Worm (Caenorhabditis elegans) whole organism, late embryonic: ENCODE data around the gene B0310.1.
A peak's percentile ranks its signal among the peaks of the same experiment; 100 is the strongest.

ENCODE experiments used
- K02D7.2 ChIP-seq: sonication (generic microtip); optimal IDR thresholded peaks from 2 replicates; lab custom pipeline; 2017; ENCODE audit warnings: mild to moderate bottlenecking, missing genetic modification characterization, missing compliant biosample characterization
- K09A11.1 ChIP-seq: sonication (generic microtip); optimal IDR thresholded peaks from 2 replicates; lab custom pipeline; 2017; ENCODE audit warnings: antibody characterized with exemption, mild to moderate bottlenecking, missing genetic modification characterization, missing compliant biosample characterization; ENCODE audit not compliant: insufficient read depth
- T23F11.4 ChIP-seq: fragments of 200-800 bp; sonication (Bioruptor generic); optimal IDR thresholded peaks from 2 replicates; lab custom pipeline; 2018; ENCODE audit warnings: mild to moderate bottlenecking, missing genetic modification characterization, missing compliant biosample characterization
- ama-1 ChIP-seq: fragments of 150-350 bp; optimal IDR thresholded peaks from 2 replicates; lab custom pipeline; 2014
- ceh-18 ChIP-seq: sonication (generic microtip); optimal IDR thresholded peaks from 2 replicates; lab custom pipeline; 2016; ENCODE audit warnings: missing genetic modification characterization, missing compliant biosample characterization
- ceh-19 ChIP-seq: fragments of 200-800 bp; sonication (Bioruptor generic); optimal IDR thresholded peaks from 2 replicates; lab custom pipeline; 2018; ENCODE audit warnings: mild to moderate bottlenecking, missing genetic modification characterization, missing compliant biosample characterization
- ceh-2 ChIP-seq: sonication (generic microtip); optimal IDR thresholded peaks from 2 replicates; lab custom pipeline; 2016; ENCODE audit warnings: missing genotype, missing genetic modification characterization, missing compliant biosample characterization
- ceh-22 ChIP-seq: sonication (generic microtip); optimal IDR thresholded peaks from 2 replicates; lab custom pipeline; 2017; ENCODE audit warnings: missing biosample characterization, missing genetic modification characterization
- ceh-24 ChIP-seq: sonication (generic microtip); optimal IDR thresholded peaks from 2 replicates; lab custom pipeline; 2016; ENCODE audit warnings: mild to moderate bottlenecking, missing genetic modification characterization, missing compliant biosample characterization
- ceh-30 ChIP-seq: fragments of 150-350 bp; optimal IDR thresholded peaks from 2 replicates; lab custom pipeline; 2014; ENCODE audit warnings: missing biosample characterization, missing genetic modification characterization
- ceh-34 ChIP-seq: sonication (generic microtip); optimal IDR thresholded peaks from 2 replicates; lab custom pipeline; 2016; ENCODE audit warnings: mild to moderate bottlenecking, missing genetic modification characterization, missing compliant biosample characterization
- ceh-45 ChIP-seq: fragments of 200-800 bp; sonication (Bioruptor generic); IDR thresholded peaks from 2 replicates; pipeline ENCODE4 v1.3.6; 2022; ENCODE audit warnings: missing genetic modification reagents, missing genetic modification characterization, missing compliant biosample characterization
- ceh-48 ChIP-seq: sonication (generic microtip); optimal IDR thresholded peaks from 2 replicates; lab custom pipeline; 2016; ENCODE audit warnings: missing genetic modification characterization, inconsistent platforms, missing compliant biosample characterization
- ceh-9 ChIP-seq: sonication (generic microtip); optimal IDR thresholded peaks from 2 replicates; lab custom pipeline; 2016; ENCODE audit warnings: mild to moderate bottlenecking, missing genetic modification characterization, inconsistent platforms, missing compliant biosample characterization
- dmd-4 ChIP-seq: sonication (generic microtip); optimal IDR thresholded peaks from 2 replicates; lab custom pipeline; 2016; ENCODE audit warnings: borderline replicate concordance, missing genetic modification characterization, missing compliant biosample characterization
- dve-1 ChIP-seq: sonication (generic microtip); optimal IDR thresholded peaks from 2 replicates; lab custom pipeline; 2017; ENCODE audit warnings: antibody characterized with exemption, mild to moderate bottlenecking, missing genetic modification characterization, missing compliant biosample characterization
- elt-2 ChIP-seq: sonication (generic microtip); optimal IDR thresholded peaks from 2 replicates; lab custom pipeline; 2016; ENCODE audit warnings: missing genetic modification reagents, missing genetic modification characterization, missing compliant biosample characterization
- elt-4 ChIP-seq: sonication (generic microtip); optimal IDR thresholded peaks from 2 replicates; lab custom pipeline; 2016; ENCODE audit warnings: missing genetic modification characterization, missing compliant biosample characterization
- ets-4 ChIP-seq: sonication (generic microtip); optimal IDR thresholded peaks from 2 replicates; lab custom pipeline; 2016; ENCODE audit warnings: missing genetic modification characterization, missing compliant biosample characterization
- eyg-1 ChIP-seq: sonication (generic microtip); optimal IDR thresholded peaks from 2 replicates; lab custom pipeline; 2016; ENCODE audit warnings: missing genotype, missing genetic modification characterization, missing compliant biosample characterization
- fkh-6 ChIP-seq: sonication (generic microtip); optimal IDR thresholded peaks from 2 replicates; lab custom pipeline; 2016; ENCODE audit warnings: missing genetic modification characterization, missing compliant biosample characterization
- hlh-30 ChIP-seq: sonication (generic microtip); optimal IDR thresholded peaks from 2 replicates; lab custom pipeline; 2017; ENCODE audit warnings: antibody characterized with exemption, missing genetic modification characterization, missing compliant biosample characterization; ENCODE audit not compliant: insufficient read depth
- hlh-8 ChIP-seq: sonication (generic microtip); optimal IDR thresholded peaks from 2 replicates; lab custom pipeline; 2016; ENCODE audit warnings: missing genotype, missing genetic modification characterization, missing compliant biosample characterization
- lin-11 ChIP-seq: fragments of 200-800 bp; sonication (Bioruptor generic); optimal IDR thresholded peaks from 2 replicates; lab custom pipeline; 2018; ENCODE audit warnings: mild to moderate bottlenecking, missing genetic modification characterization, missing compliant biosample characterization
- madf-2 ChIP-seq: sonication (generic microtip); optimal IDR thresholded peaks from 2 replicates; lab custom pipeline; 2017; ENCODE audit warnings: missing genetic modification characterization, missing compliant biosample characterization
- mec-3 ChIP-seq: sonication (generic microtip); optimal IDR thresholded peaks from 2 replicates; lab custom pipeline; 2016; ENCODE audit warnings: borderline replicate concordance, missing genetic modification characterization, missing compliant biosample characterization
- npax-4 ChIP-seq: sonication (generic microtip); optimal IDR thresholded peaks from 2 replicates; lab custom pipeline; 2016; ENCODE audit warnings: missing genetic modification characterization, missing compliant biosample characterization
- pag-3 ChIP-seq: sonication (generic microtip); optimal IDR thresholded peaks from 2 replicates; lab custom pipeline; 2016; ENCODE audit warnings: missing compliant biosample characterization, missing genetic modification characterization, borderline replicate concordance
- pax-1 ChIP-seq: fragments of 150-350 bp; optimal IDR thresholded peaks from 2 replicates; lab custom pipeline; 2014; ENCODE audit warnings: missing biosample characterization, missing genetic modification characterization
- pros-1 ChIP-seq: fragments of 150-350 bp; optimal IDR thresholded peaks from 2 replicates; lab custom pipeline; 2014; ENCODE audit warnings: missing biosample characterization, missing genetic modification reagents, missing genetic modification characterization
- ref-2 ChIP-seq: sonication (generic microtip); optimal IDR thresholded peaks from 2 replicates; lab custom pipeline; 2016; ENCODE audit warnings: missing genetic modification characterization, missing compliant biosample characterization
- rnt-1 ChIP-seq: sonication (generic microtip); optimal IDR thresholded peaks from 2 replicates; lab custom pipeline; 2016; ENCODE audit warnings: missing genetic modification characterization, missing compliant biosample characterization
- syd-9 ChIP-seq: sonication (generic microtip); optimal IDR thresholded peaks from 2 replicates; lab custom pipeline; 2016; ENCODE audit warnings: mild to moderate bottlenecking, missing genetic modification characterization, moderate library complexity, missing compliant biosample characterization
- tbx-7 ChIP-seq: sonication (generic microtip); optimal IDR thresholded peaks from 2 replicates; lab custom pipeline; 2016; ENCODE audit warnings: missing genotype, missing genetic modification characterization, missing compliant biosample characterization
- unc-3 ChIP-seq, 2 experiments: fragments of 200-800 bp in 1 of 2; sonication (Bioruptor generic) in 1 of 2; sonication (generic microtip) in 1 of 2; conservative IDR thresholded peaks in 1 of 2; optimal IDR thresholded peaks in 1 of 2; 2 replicates each; pipeline versions ENCODE4 v1.3.6 to Lab custom; 2016 to 2022; ENCODE audit warnings: missing compliant biosample characterization in 2 of 2, missing genetic modification characterization in 2 of 2, missing genetic modification reagents in 1 of 2
- unc-42 ChIP-seq: sonication (generic microtip); optimal IDR thresholded peaks from 2 replicates; lab custom pipeline; 2016; ENCODE audit warnings: missing genotype, missing genetic modification characterization, missing compliant biosample characterization

Gene B0310.1

ce11 chrX:535728-536127 lies 42.7 kb downstream of the B0310.1 start, which contains the start of gene F28C10.3 (continued):
- TF ChIP-seq ceh-48 (tag; lab: Kevin White, UChicago) = no peak
- TF ChIP-seq ceh-30 = no peak
- TF ChIP-seq unc-3 (GFP tag; conservative IDR thresholded peaks at IDR 0.05; lab: Robert Waterston, UW) = no peak
- no peak for TF ChIP-seq unc-3 (tag; optimal IDR thresholded peaks at IDR 0.05; lab: Kevin White, UChicago)
- peak; percentile 55 for TF ChIP-seq unc-42 (tag; lab: Kevin White, UChicago)
- peak; percentile 66 for TF ChIP-seq ref-2 (tag; lab: Kevin White, UChicago)
- TF ChIP-seq pax-1 = no peak
- TF ChIP-seq hlh-30 (tag; lab: Kevin White, UChicago) = peak; percentile 27
- peak; percentile 33 for TF ChIP-seq dve-1 (tag; lab: Kevin White, UChicago)
- TF ChIP-seq pros-1 (tag; lab: Kevin White, UChicago) = peak; percentile 2
- peak; percentile 11 for TF ChIP-seq dmd-4 (tag; lab: Kevin White, UChicago)
- TF ChIP-seq syd-9 (tag; lab: Kevin White, UChicago) = no peak
- TF ChIP-seq K02D7.2 (tag; lab: Kevin White, UChicago) = no peak
- TF ChIP-seq ceh-18 = peak; percentile 58
- TF ChIP-seq, all 69 proteins: peak for 16

- TF ChIP-seq T23F11.4 (no peak), K09A11.1 (tag; lab: Kevin White, UChicago) (no peak), ceh-22 (tag; lab: Kevin White, UChicago) (no peak), syd-9 (tag; lab: Kevin White, UChicago) (no peak), pag-3 (tag; lab: Kevin White, UChicago) (no peak), pros-1 (tag; lab: Kevin White, UChicago) (no peak), elt-2 (tag; lab: Kevin White, UChicago) (no peak), npax-4 (no peak), K02D7.2 (tag; lab: Kevin White, UChicago) (no peak), rnt-1 (tag; lab: Kevin White, UChicago) (no peak), madf-2 (tag; lab: Kevin White, UChicago) (no peak), ceh-45 (no peak), ceh-9 (tag; lab: Kevin White, UChicago) (no peak), ceh-48 (tag; lab: Kevin White, UChicago) (no peak), ceh-30 (no peak)
These were observed 43.3 kb downstream of the B0310.1 start for ce11 chrX:536365-536764.

- TF ChIP-seq rnt-1 (tag; lab: Kevin White, UChicago) (no peak), ets-4 (tag; lab: Kevin White, UChicago) (no peak), ceh-34 (tag; lab: Kevin White, UChicago) (no peak), pag-3 (tag; lab: Kevin White, UChicago) (no peak), hlh-8 (tag; lab: Kevin White, UChicago) (no peak), lin-11 (tag; lab: Kevin White, UChicago) (no peak), syd-9 (tag; lab: Kevin White, UChicago) (no peak), tbx-7 (tag; lab: Kevin White, UChicago) (no peak), eyg-1 (tag; lab: Kevin White, UChicago) (no peak), ama-1 (lab: Kevin White, UChicago) (no peak), elt-4 (tag; lab: Kevin White, UChicago) (no peak), ceh-24 (tag; lab: Kevin White, UChicago) (no peak), ceh-2 (tag; lab: Kevin White, UChicago) (no peak), mec-3 (no peak), npax-4 (no peak), K09A11.1 (tag; lab: Kevin White, UChicago) (no peak), ceh-9 (tag; lab: Kevin White, UChicago) (no peak), fkh-6 (tag; lab: Kevin White, UChicago) (no peak), ceh-19 (GFP tag; lab: Kevin White, UChicago) (no peak)
These were observed 45.1 kb downstream of the B0310.1 start for ce11 chrX:538083-538482.
